Fruit fly (Drosophila melanogaster) whole organism, embryonic: Measurements from ENCODE around the gene vib.

ENCODE experiments used
- Antp ChIP-seq: fragments of 200-800 bp; sonication (Bioruptor generic); optimal IDR thresholded peaks from 3 replicates; lab custom pipeline; 2016; ENCODE audit warnings: missing biosample characterization, missing genetic modification characterization
- Atf3 ChIP-seq: fragments of 200-800 bp; sonication (Bioruptor generic); optimal IDR thresholded peaks from 3 replicates; lab custom pipeline; 2016; ENCODE audit warnings: missing biosample characterization, missing genetic modification characterization
- Atf6 ChIP-seq: fragments of 200-800 bp; sonication (Bioruptor generic); IDR thresholded peaks from 2 replicates; pipeline ENCODE4 v1.3.6; 2022; ENCODE audit warnings: missing biosample characterization, missing genetic modification characterization
- CG10274 ChIP-seq: fragments of 200-800 bp; sonication (Bioruptor generic); optimal IDR thresholded peaks from 3 replicates; lab custom pipeline; 2017; ENCODE audit warnings: missing biosample characterization, mild to moderate bottlenecking, missing genetic modification characterization
- CG11723 ChIP-seq: fragments of 200-800 bp; sonication (Bioruptor generic); optimal IDR thresholded peaks from 2 replicates; lab custom pipeline; 2017; ENCODE audit warnings: missing biosample characterization, mild to moderate bottlenecking, missing genetic modification characterization
- CG1233 ChIP-seq: fragments of 200-800 bp; sonication (Bioruptor generic); optimal IDR thresholded peaks from 4 replicates; lab custom pipeline; 2018; ENCODE audit warnings: missing biosample characterization, mild to moderate bottlenecking, missing genetic modification characterization
- CG13296 ChIP-seq: fragments of 200-800 bp; sonication (Bioruptor generic); optimal IDR thresholded peaks from 3 replicates; lab custom pipeline; 2018; ENCODE audit warnings: missing biosample characterization, mild to moderate bottlenecking, missing genetic modification characterization
- CG14710 ChIP-seq: fragments of 200-800 bp; sonication (Bioruptor generic); optimal IDR thresholded peaks from 3 replicates; lab custom pipeline; 2019; ENCODE audit warnings: missing biosample characterization, mild to moderate bottlenecking, missing genetic modification characterization, moderate library complexity
- CG16815 ChIP-seq: fragments of 200-800 bp; sonication (Bioruptor generic); optimal IDR thresholded peaks from 3 replicates; lab custom pipeline; 2017; ENCODE audit warnings: missing biosample characterization, mild to moderate bottlenecking, missing genetic modification characterization
- CG17359 ChIP-seq: fragments of 200-800 bp; sonication (Bioruptor generic); optimal IDR thresholded peaks from 3 replicates; lab custom pipeline; 2018; ENCODE audit warnings: missing biosample characterization, mild to moderate bottlenecking, missing genetic modification characterization, moderate library complexity
- CG18476 ChIP-seq: fragments of 200-800 bp; sonication (Bioruptor generic); optimal IDR thresholded peaks from 2 replicates; lab custom pipeline; 2016; ENCODE audit warnings: missing biosample characterization, mild to moderate bottlenecking, missing genetic modification characterization
- CG2202 ChIP-seq: fragments of 200-800 bp; sonication (Bioruptor generic); optimal IDR thresholded peaks from 2 replicates; lab custom pipeline; 2018; ENCODE audit warnings: missing biosample characterization, mild to moderate bottlenecking, missing genetic modification characterization
- CG30403 ChIP-seq: fragments of 200-800 bp; sonication (Bioruptor generic); optimal IDR thresholded peaks from 3 replicates; lab custom pipeline; 2016; ENCODE audit warnings: missing biosample characterization, missing genetic modification characterization
- CG32772 ChIP-seq: fragments of 200-800 bp; sonication (Bioruptor generic); IDR thresholded peaks from 2 replicates; pipeline ENCODE4 v1.3.6; 2022; ENCODE audit warnings: missing biosample characterization, missing genetic modification characterization
- CG3847 ChIP-seq: fragments of 200-800 bp; sonication (Bioruptor generic); IDR thresholded peaks from 2 replicates; pipeline ENCODE4 v1.3.6; 2022; ENCODE audit warnings: missing biosample characterization, missing genetic modification characterization
- CG42726 ChIP-seq: fragments of 200-800 bp; sonication (Bioruptor generic); IDR thresholded peaks from 2 replicates; pipeline ENCODE4 v1.3.6; 2022; ENCODE audit warnings: missing biosample characterization, missing genetic modification characterization; ENCODE audit not compliant: partially characterized antibody
- CG43689 ChIP-seq: fragments of 200-800 bp; sonication (Bioruptor generic); IDR thresholded peaks from 2 replicates; pipeline ENCODE4 v1.3.6; 2022; ENCODE audit warnings: missing biosample characterization, missing genetic modification characterization
- CG6654 ChIP-seq: fragments of 200-800 bp; sonication (Bioruptor generic); optimal IDR thresholded peaks from 2 replicates; lab custom pipeline; 2017; ENCODE audit warnings: missing biosample characterization, mild to moderate bottlenecking, missing genetic modification characterization
- CG7357 ChIP-seq: fragments of 200-800 bp; sonication (Bioruptor generic); IDR thresholded peaks from 3 replicates; pipeline ENCODE4 v1.3.6; 2022; ENCODE audit warnings: missing biosample characterization, missing genetic modification characterization
- CG8281 ChIP-seq: fragments of 200-800 bp; sonication (Bioruptor generic); optimal IDR thresholded peaks from 2 replicates; lab custom pipeline; 2018; ENCODE audit warnings: missing biosample characterization, mild to moderate bottlenecking, missing genetic modification characterization, moderate library complexity
- CG8359 ChIP-seq: fragments of 200-800 bp; sonication (Bioruptor generic); optimal IDR thresholded peaks from 2 replicates; lab custom pipeline; 2017; ENCODE audit warnings: missing biosample characterization, mild to moderate bottlenecking, missing genetic modification characterization, borderline replicate concordance
- GATAe ChIP-seq: fragments of 200-800 bp; sonication (Bioruptor generic); conservative IDR thresholded peaks from 2 replicates; pipeline ENCODE4 v1.3.6; 2022; ENCODE audit warnings: missing biosample characterization, missing genetic modification characterization
- Gsc ChIP-seq: fragments of 200-800 bp; sonication (Bioruptor generic); IDR thresholded peaks from 2 replicates; pipeline ENCODE4 v1.3.6; 2022; ENCODE audit warnings: missing biosample characterization, missing genetic modification characterization
- Gug ChIP-seq: fragments of 200-800 bp; sonication (Bioruptor generic); IDR thresholded peaks from 4 replicates; pipeline ENCODE4 v1.3.6; 2022; ENCODE audit warnings: missing biosample characterization, missing genetic modification characterization
- HLH3B ChIP-seq: fragments of 200-800 bp; sonication (Bioruptor generic); IDR thresholded peaks from 2 replicates; pipeline ENCODE4 v1.3.6; 2022; ENCODE audit warnings: missing biosample characterization, missing genetic modification characterization
- HLH54F ChIP-seq: fragments of 200-800 bp; sonication (Bioruptor generic); optimal IDR thresholded peaks from 3 replicates; lab custom pipeline; 2016; ENCODE audit warnings: missing biosample characterization, missing genetic modification characterization
- Hr3 ChIP-seq: fragments of 200-800 bp; sonication (Bioruptor generic); optimal IDR thresholded peaks from 3 replicates; lab custom pipeline; 2016; ENCODE audit warnings: missing biosample characterization, missing genetic modification characterization
- Lpt ChIP-seq: fragments of >200 bp; optimal IDR thresholded peaks from 2 replicates; lab custom pipeline; 2018; ENCODE audit warnings: missing biosample characterization, missing genetic modification characterization
- MBD-R2 ChIP-seq: fragments of 200-800 bp; sonication (Bioruptor generic); IDR thresholded peaks from 2 replicates; pipeline ENCODE4 v1.3.6; 2022; ENCODE audit warnings: missing biosample characterization, missing genetic modification characterization
- Nf-YA ChIP-seq: fragments of 200-800 bp; sonication (Bioruptor generic); IDR thresholded peaks from 2 replicates; pipeline ENCODE4 v1.3.6; 2022; ENCODE audit warnings: missing biosample characterization, missing genetic modification characterization
- Oaz ChIP-seq: fragments of 200-800 bp; sonication (Bioruptor generic); IDR thresholded peaks from 2 replicates; pipeline ENCODE4 v1.3.6; 2022; ENCODE audit warnings: missing biosample characterization, missing genetic modification characterization
- Oli ChIP-seq: fragments of 200-800 bp; sonication (Bioruptor generic); optimal IDR thresholded peaks from 2 replicates; lab custom pipeline; 2018; ENCODE audit warnings: missing biosample characterization, mild to moderate bottlenecking, missing genetic modification characterization, moderate library complexity
- Trl ChIP-seq, 3 experiments: fragments of >200 bp in 2 of 3; fragments of 200-800 bp in 1 of 3; sonication (Bioruptor generic) in 1 of 3; optimal IDR thresholded peaks; 2 replicates in 1 of 3; 3 replicates in 2 of 3; lab custom pipeline; 2016 to 2017; ENCODE audit warnings: missing biosample characterization in 1 of 3, missing genetic modification characterization in 1 of 3
- bbx ChIP-seq: fragments of 200-800 bp; sonication (Bioruptor generic); IDR thresholded peaks from 2 replicates; pipeline ENCODE4 v1.3.6; 2022; ENCODE audit warnings: missing biosample characterization, missing genetic modification characterization; ENCODE audit not compliant: partially characterized antibody
- cad ChIP-seq: fragments of >200 bp; optimal IDR thresholded peaks from 2 replicates; lab custom pipeline; 2017; ENCODE audit warnings: missing biosample characterization, missing genetic modification characterization
- chinmo ChIP-seq: fragments of 200-800 bp; sonication (Bioruptor generic); IDR thresholded peaks from 4 replicates; pipeline ENCODE4 v1.3.6; 2022; ENCODE audit warnings: missing biosample characterization, missing genetic modification characterization; ENCODE audit not compliant: partially characterized antibody
- corto ChIP-seq: fragments of 200-800 bp; sonication (Bioruptor generic); optimal IDR thresholded peaks from 2 replicates; lab custom pipeline; 2016; ENCODE audit warnings: missing biosample characterization, mild to moderate bottlenecking, missing genetic modification characterization, moderate library complexity
- emc ChIP-seq: fragments of 200-800 bp; sonication (Bioruptor generic); optimal IDR thresholded peaks from 2 replicates; lab custom pipeline; 2016; ENCODE audit warnings: missing biosample characterization, missing genetic modification characterization
- en ChIP-seq: fragments of 200-800 bp; sonication (Bioruptor generic); optimal IDR thresholded peaks from 2 replicates; lab custom pipeline; 2016; ENCODE audit warnings: missing biosample characterization, missing genetic modification characterization
- eve ChIP-seq, 2 experiments: fragments of >200 bp; optimal IDR thresholded peaks; 2 replicates each; lab custom pipeline; 2017; ENCODE audit warnings: missing biosample characterization in 2 of 2, missing genetic modification characterization in 2 of 2
- fd64A ChIP-seq: fragments of 200-800 bp; sonication (Bioruptor generic); optimal IDR thresholded peaks from 3 replicates; lab custom pipeline; 2018; ENCODE audit warnings: missing biosample characterization, mild to moderate bottlenecking, missing genetic modification characterization
- gem ChIP-seq: fragments of 200-800 bp; sonication (Bioruptor generic); optimal IDR thresholded peaks from 2 replicates; lab custom pipeline; 2019; ENCODE audit warnings: missing biosample characterization, mild to moderate bottlenecking, missing genetic modification characterization, moderate library complexity
- grau ChIP-seq: fragments of 200-800 bp; optimal IDR thresholded peaks from 3 replicates; lab custom pipeline; 2019; ENCODE audit warnings: missing biosample characterization, mild to moderate bottlenecking, missing genetic modification characterization, moderate library complexity
- inv ChIP-seq: fragments of 200-800 bp; sonication (Bioruptor generic); IDR thresholded peaks from 2 replicates; pipeline ENCODE4 v1.3.6; 2022; ENCODE audit warnings: missing biosample characterization, missing genetic modification characterization; ENCODE audit not compliant: partially characterized antibody
- knrl ChIP-seq: fragments of 200-800 bp; sonication (Bioruptor generic); IDR thresholded peaks from 3 replicates; pipeline ENCODE4 v1.3.6; 2022; ENCODE audit warnings: missing biosample characterization, missing genetic modification characterization; ENCODE audit not compliant: partially characterized antibody
- lbe ChIP-seq: fragments of 200-800 bp; sonication (Bioruptor generic); optimal IDR thresholded peaks from 2 replicates; lab custom pipeline; 2016; ENCODE audit warnings: missing biosample characterization, mild to moderate bottlenecking, missing genetic modification characterization
- pho ChIP-seq: fragments of 200-800 bp; sonication (Bioruptor generic); optimal IDR thresholded peaks from 2 replicates; lab custom pipeline; 2016; ENCODE audit warnings: missing biosample characterization, missing genetic modification characterization
- run ChIP-seq: fragments of 200-800 bp; sonication (Bioruptor generic); optimal IDR thresholded peaks from 3 replicates; lab custom pipeline; 2018; ENCODE audit warnings: missing biosample characterization, mild to moderate bottlenecking, missing genetic modification characterization
- sens-2 ChIP-seq: fragments of 200-800 bp; sonication (Bioruptor generic); IDR thresholded peaks from 2 replicates; pipeline ENCODE4 v1.3.6; 2022; ENCODE audit warnings: missing biosample characterization, missing genetic modification characterization
- trem ChIP-seq: fragments of 200-800 bp; optimal IDR thresholded peaks from 3 replicates; lab custom pipeline; 2019; ENCODE audit warnings: missing biosample characterization, mild to moderate bottlenecking, missing genetic modification characterization, moderate library complexity
- tup ChIP-seq: fragments of 200-800 bp; sonication (Bioruptor generic); optimal IDR thresholded peaks from 2 replicates; lab custom pipeline; 2016; ENCODE audit warnings: missing biosample characterization, mild to moderate bottlenecking, missing genetic modification characterization, moderate library complexity
- zen ChIP-seq: fragments of 200-800 bp; sonication (Bioruptor generic); optimal IDR thresholded peaks from 3 replicates; lab custom pipeline; 2018; ENCODE audit warnings: missing biosample characterization, mild to moderate bottlenecking, missing genetic modification characterization, moderate library complexity

Gene vib

dm6 chr3R:19274028-19274427, 47.6 kb upstream of the vib start:
- no peak for TF ChIP-seq CG17359 (tag; lab: Kevin White, UChicago)
- no peak for TF ChIP-seq CG13296 (GFP tag; lab: Kevin White, UChicago)
- no peak for TF ChIP-seq CG32772 (GFP tag; lab: Robert Waterston, UW)
- no peak for TF ChIP-seq pho
- no peak for TF ChIP-seq HLH54F (GFP tag; lab: Kevin White, UChicago)
- TF ChIP-seq GATAe (GFP tag; lab: Robert Waterston, UW), result no peak
- no peak for TF ChIP-seq CG3847 (GFP tag; lab: Robert Waterston, UW)
- TF ChIP-seq Atf3, result no peak
- TF ChIP-seq Gug (GFP tag; lab: Robert Waterston, UW), result no peak
- TF ChIP-seq knrl (GFP tag; lab: Robert Waterston, UW), result no peak
- no peak for TF ChIP-seq tup
- no peak for TF ChIP-seq Gsc
- no peak for TF ChIP-seq CG8359 (GFP tag; lab: Kevin White, UChicago)
- no peak for TF ChIP-seq CG43689 (GFP tag; lab: Robert Waterston, UW)
- TF ChIP-seq Lpt, result no peak
- no peak for TF ChIP-seq Hr3 (GFP tag; lab: Kevin White, UChicago)
- TF ChIP-seq CG8281 (tag; lab: Kevin White, UChicago), result no peak
- no peak for TF ChIP-seq cad
- TF ChIP-seq sens-2 (GFP tag; lab: Robert Waterston, UW), result no peak
- TF ChIP-seq Oaz (GFP tag; lab: Robert Waterston, UW), result no peak
- TF ChIP-seq Nf-YA (GFP tag; lab: Robert Waterston, UW), result no peak
- no peak for TF ChIP-seq trem (tag; lab: Kevin White, UChicago)
- no peak for TF ChIP-seq corto (GFP tag; lab: Kevin White, UChicago)
- no peak for TF ChIP-seq lbe
- TF ChIP-seq bbx (GFP tag; lab: Robert Waterston, UW), result no peak
- peak in 1 of 2 experiments; percentile 44 for TF ChIP-seq eve (GFP tag; optimal IDR thresholded peaks at IDR 0.05; lab: Kevin White, UChicago)
- no peak for TF ChIP-seq emc
- no peak for TF ChIP-seq MBD-R2 (GFP tag; lab: Robert Waterston, UW)
- TF ChIP-seq Oli (tag; lab: Kevin White, UChicago), result peak; percentile 49
- TF ChIP-seq Atf6, result no peak
- TF ChIP-seq CG30403, result peak; percentile 19
- TF ChIP-seq CG1233 (GFP tag; lab: Kevin White, UChicago), result no peak
- no peak for TF ChIP-seq CG7357 (GFP tag; lab: Robert Waterston, UW)
- TF ChIP-seq fd64A (GFP tag; lab: Kevin White, UChicago), result no peak
- TF ChIP-seq en, result no peak
- TF ChIP-seq CG6654 (GFP tag; lab: Kevin White, UChicago), result no peak
- no peak for TF ChIP-seq CG10274
- no peak for TF ChIP-seq Trl (optimal IDR thresholded peaks at IDR 0.05; lab: Kevin White, UChicago)
- TF ChIP-seq Trl (GFP tag; optimal IDR thresholded peaks at IDR 0.05; lab: Kevin White, UChicago), result no peak
- TF ChIP-seq grau (tag; lab: Kevin White, UChicago), result peak; percentile 34
- TF ChIP-seq CG18476 (GFP tag; lab: Kevin White, UChicago), result no peak
- TF ChIP-seq zen (tag; lab: Kevin White, UChicago), result no peak
- TF ChIP-seq gem (tag; lab: Kevin White, UChicago), result peak; percentile 57
- TF ChIP-seq CG11723 (GFP tag; lab: Kevin White, UChicago), result no peak
- TF ChIP-seq CG2202 (tag; lab: Kevin White, UChicago), result peak; percentile 27
- no peak for TF ChIP-seq chinmo (GFP tag; lab: Robert Waterston, UW)
- no peak for TF ChIP-seq HLH3B
- no peak for TF ChIP-seq CG42726 (GFP tag; lab: Robert Waterston, UW)
- TF ChIP-seq CG16815, result peak; percentile 39
- peak; percentile 40 for TF ChIP-seq CG14710 (tag; lab: Kevin White, UChicago)
- TF ChIP-seq inv (GFP tag; lab: Robert Waterston, UW), result no peak
- no peak for TF ChIP-seq Antp (GFP tag; lab: Kevin White, UChicago)
- TF ChIP-seq run (tag; lab: Kevin White, UChicago), result no peak
